Worm (Caenorhabditis elegans): ENCODE measurements around the gene spe-26.
A peak's percentile ranks its signal among the peaks of the same experiment; 100 is the strongest.

The spe-26 gene

DNA sequence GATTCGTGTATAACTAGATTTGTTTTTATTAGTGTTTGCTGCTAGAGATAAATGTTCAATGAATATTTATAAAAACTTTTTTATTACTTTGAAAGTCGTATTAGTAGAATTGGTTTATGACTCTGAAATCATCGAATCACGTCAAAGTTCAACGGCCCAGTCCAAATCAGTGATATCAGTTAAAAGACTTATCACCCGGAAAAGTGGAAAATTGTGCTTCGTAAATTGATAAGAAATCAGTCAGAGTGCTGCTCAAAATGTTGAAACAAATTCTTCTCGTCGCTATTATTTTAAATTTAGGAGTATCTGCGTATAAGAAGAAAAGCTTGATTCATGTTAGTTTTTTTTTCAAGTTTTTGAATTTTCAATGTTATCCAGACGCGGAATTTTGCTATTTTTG is 3.5 kb downstream of the spe-26 start, which contains the start of gene R10H10.3 (continued):
- TF ChIP-seq jun-1 (tag; optimal IDR thresholded peaks at IDR 0.05): no peak
- no peak for TF ChIP-seq ceh-44 (GFP tag; IDR thresholded peaks at IDR 0.05)
- TF ChIP-seq hlh-11 (tag; optimal IDR thresholded peaks at IDR 0.05): peak; percentile 22
- TF ChIP-seq tag-97 (GFP tag; IDR thresholded peaks at IDR 0.05): no peak
- peak; percentile 12 for TF ChIP-seq aha-1 (tag)
- no peak for TF ChIP-seq aly-2 (tag; optimal IDR thresholded peaks at IDR 0.05)
- TF ChIP-seq nhr-102 (tag; optimal IDR thresholded peaks at IDR 0.05): no peak
- TF ChIP-seq D1046.2 (GFP tag; IDR thresholded peaks at IDR 0.05): no peak
- no peak for TF ChIP-seq nhr-25 (tag; optimal IDR thresholded peaks at IDR 0.05; ENCODE audit: borderline replicate concordance, insufficient read depth)
- TF ChIP-seq set-16 (GFP tag; IDR thresholded peaks at IDR 0.05): no peak
- TF ChIP-seq unc-130 (GFP tag; optimal IDR thresholded peaks at IDR 0.05): no peak

ce11 chrIV:10387113-10387512 is 4.6 kb downstream of the spe-26 start, which contains the start of gene nfu-1:
nfu-1 (plus strand) TSS chrIV:10387413.
- no peak for TF ChIP-seq nhr-76 (tag; optimal IDR thresholded peaks at IDR 0.05)
- peak; percentile 0 for TF ChIP-seq F49E8.2 (tag; optimal IDR thresholded peaks at IDR 0.05; ENCODE audit: borderline replicate concordance)
- no peak for TF ChIP-seq jun-1 (tag; optimal IDR thresholded peaks at IDR 0.05)
- TF ChIP-seq nhr-11 (tag; optimal IDR thresholded peaks at IDR 0.05): no peak
- no peak for TF ChIP-seq gei-8 (GFP tag; optimal IDR thresholded peaks at IDR 0.05)
- no peak for TF ChIP-seq lin-38 (GFP tag; IDR thresholded peaks at IDR 0.05)
- TF ChIP-seq arid-1 (GFP tag; conservative IDR thresholded peaks at IDR 0.05): 0 out of 2 replicates have a peak, but pooled peaks have one; percentile 22

ce11 chrIV:10382894-10383293 is 8.8 kb downstream of the spe-26 start:
- TF ChIP-seq lsy-2 (tag; optimal IDR thresholded peaks at IDR 0.05): no peak
- TF ChIP-seq mdl-1 (tag; optimal IDR thresholded peaks at IDR 0.05): no peak
- TF ChIP-seq lin-39 (tag; optimal IDR thresholded peaks at IDR 0.05): no peak
- no peak for TF ChIP-seq lin-29 (GFP tag; IDR thresholded peaks at IDR 0.05)
- no peak for TF ChIP-seq ceh-62 (tag; optimal IDR thresholded peaks at IDR 0.05)
- peak; percentile 98 for TF ChIP-seq aha-1 (tag)

- TF ChIP-seq Y5F2A.4 (GFP tag; optimal IDR thresholded peaks at IDR 0.05) (no peak), Y48G9A.11 (GFP tag; IDR thresholded peaks at IDR 0.05) (0 out of 2 replicates have a peak, but pooled peaks have one; percentile 12), unc-39 (tag; optimal IDR thresholded peaks at IDR 0.05) (no peak), mes-2 (tag; optimal IDR thresholded peaks at IDR 0.05; ENCODE audit: poor library complexity, severe bottlenecking) (peak; percentile 52), unc-130 (GFP tag; optimal IDR thresholded peaks at IDR 0.05) (peak; percentile 3), aly-2 (tag; optimal IDR thresholded peaks at IDR 0.05) (peak; percentile 32), nhr-25 (tag; optimal IDR thresholded peaks at IDR 0.05; ENCODE audit: borderline replicate concordance, insufficient read depth) (no peak)
These were observed 10.7 kb downstream of the spe-26 start for ce11 chrIV:10381035-10381434.

- TF ChIP-seq dpl-1 (GFP tag; optimal IDR thresholded peaks at IDR 0.05) (peak; percentile 51), lin-13 (GFP tag; optimal IDR thresholded peaks at IDR 0.05) (peak; percentile 42), F26F4.8 (GFP tag; conservative IDR thresholded peaks at IDR 0.05) (0 out of 2 replicates have a peak, but pooled peaks have one; percentile 4), ceh-62 (tag; optimal IDR thresholded peaks at IDR 0.05) (no peak), hlh-11 (tag; optimal IDR thresholded peaks at IDR 0.05) (peak; percentile 82), hmg-1.1 (GFP tag; IDR thresholded peaks at IDR 0.05) (peak; percentile 52; the same call in 1 of the 2 replicates), zip-11 (GFP tag; IDR thresholded peaks at IDR 0.05) (no peak), arid-1 (GFP tag; conservative IDR thresholded peaks at IDR 0.05) (no peak), mdl-1 (tag; optimal IDR thresholded peaks at IDR 0.05) (peak; percentile 57 to 89), tag-97 (GFP tag; IDR thresholded peaks at IDR 0.05) (no peak), nhr-11 (tag; optimal IDR thresholded peaks at IDR 0.05) (peak; percentile 16), ama-1 (optimal IDR thresholded peaks at IDR 0.05) (peak; percentile 61), aha-1 (tag) (peak; percentile 98), mep-1 (tag; optimal IDR thresholded peaks at IDR 0.05) (peak; percentile 51), rbr-2 (tag; optimal IDR thresholded peaks at IDR 0.05) (peak; percentile 46), pha-4 (GFP tag; IDR thresholded peaks at IDR 0.05) (no peak), pha-4 (tag; optimal IDR thresholded peaks at IDR 0.05) (no peak), Y48G9A.11 (GFP tag; IDR thresholded peaks at IDR 0.05) (no peak), dve-1 (tag; optimal IDR thresholded peaks at IDR 0.05; ENCODE audit: insufficient read depth) (peak; percentile 67), ztf-7 (tag; optimal IDR thresholded peaks at IDR 0.05) (peak; percentile 15), ctbp-1 (GFP tag; IDR thresholded peaks at IDR 0.05) (peak; percentile 66; the same call in 1 of the 2 replicates), spr-1 (tag; optimal IDR thresholded peaks at IDR 0.05) (peak; percentile 46), hif-1 (tag; optimal IDR thresholded peaks at IDR 0.05) (peak in 1 of 2 experiments; percentile 52), dmd-6 (GFP tag; IDR thresholded peaks at IDR 0.05) (peak; percentile 51)
These were observed 11.1 kb downstream of the spe-26 start for ce11 chrIV:10380626-10381025.

Data from whole organism, L4 larva.